Fruit fly (Drosophila melanogaster): Measurements from ENCODE around the gene CG46281.

Gene CG46281

DNA sequence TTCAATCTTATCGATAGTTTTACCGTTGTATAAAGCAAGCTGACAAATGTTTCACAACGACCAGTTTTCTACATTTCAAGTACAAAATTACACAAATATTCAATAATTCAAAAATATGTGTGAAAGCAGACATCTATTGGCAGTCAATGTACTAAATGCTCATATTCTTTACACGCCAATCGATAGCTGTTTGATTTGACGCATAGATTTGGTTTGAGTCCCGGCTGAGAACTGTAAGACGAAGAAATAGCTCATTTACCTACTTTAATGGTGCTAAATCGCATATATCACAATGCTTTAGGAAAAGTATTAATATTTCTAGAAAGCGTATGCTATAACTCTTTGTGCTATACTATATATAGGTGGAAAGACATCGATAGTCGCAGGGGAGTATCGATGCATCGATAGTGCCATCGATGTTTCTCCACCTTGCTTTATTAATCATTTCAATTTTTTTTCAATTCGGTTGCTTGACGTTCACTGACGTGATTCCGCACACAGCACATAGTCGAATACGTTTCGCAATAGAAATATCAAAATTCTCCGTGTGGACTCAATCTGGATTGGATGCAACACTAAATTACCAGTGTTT is 49.4 kb downstream of the CG46281 start, which contains the start of gene Paip2 (continued):
- TF ChIP-seq CG18262 (tag; optimal IDR thresholded peaks at IDR 0.05) (peak; percentile 2), lola (GFP tag; optimal IDR thresholded peaks at IDR 0.05) (peak in 1 of 3 experiments; percentile 32), dpn (GFP tag; optimal IDR thresholded peaks at IDR 0.05) (peak in 1 of 2 experiments; percentile 5), YL-1 (GFP tag; optimal IDR thresholded peaks at IDR 0.05) (peak; percentile 73), dmrt11E (tag; optimal IDR thresholded peaks at IDR 0.05) (peak; percentile 23), CG34224 (GFP tag; IDR thresholded peaks at IDR 0.05; ENCODE audit: partially characterized antibody) (peak; percentile 98), ab (GFP tag; optimal IDR thresholded peaks at IDR 0.05) (no peak), CG34376 (GFP tag; optimal IDR thresholded peaks at IDR 0.05) (peak; percentile 44), Hr51 (GFP tag; optimal IDR thresholded peaks at IDR 0.05) (peak in 1 of 2 experiments; percentile 1), Kr (GFP tag; optimal IDR thresholded peaks at IDR 0.05) (no peak), CG8478 (optimal IDR thresholded peaks at IDR 0.05) (peak; percentile 66), phol (tag; optimal IDR thresholded peaks at IDR 0.05) (peak; percentile 64), pzg (GFP tag; optimal IDR thresholded peaks at IDR 0.05) (peak; percentile 87), CG14860 (GFP tag; IDR thresholded peaks at IDR 0.05; ENCODE audit: partially characterized antibody) (peak; percentile 99), trem (tag; optimal IDR thresholded peaks at IDR 0.05) (peak; percentile 75), crol (GFP tag; IDR thresholded peaks at IDR 0.05) (no peak), chinmo (GFP tag; IDR thresholded peaks at IDR 0.05; ENCODE audit: partially characterized antibody) (peak; percentile 99), CG42726 (GFP tag; IDR thresholded peaks at IDR 0.05; ENCODE audit: partially characterized antibody) (peak; percentile 83), CG6689 (GFP tag; IDR thresholded peaks at IDR 0.05) (no peak), Chrac-16 (GFP tag; optimal IDR thresholded peaks at IDR 0.05) (no peak), grau (tag; optimal IDR thresholded peaks at IDR 0.05) (peak; percentile 15), p53 (GFP tag; optimal IDR thresholded peaks at IDR 0.05) (no peak), Spps (tag; optimal IDR thresholded peaks at IDR 0.05) (no peak), Side (GFP tag; optimal IDR thresholded peaks at IDR 0.05) (no peak), Lim3 (GFP tag; IDR thresholded peaks at IDR 0.05) (no peak), CG32772 (GFP tag; IDR thresholded peaks at IDR 0.05) (peak; percentile 58), CG3163 (GFP tag; optimal IDR thresholded peaks at IDR 0.05) (peak; percentile 11), Opbp (GFP tag; IDR thresholded peaks at IDR 0.05; ENCODE audit: partially characterized antibody) (peak; percentile 96), CG12299 (tag; optimal IDR thresholded peaks at IDR 0.05) (peak; percentile 5), CG12104 (GFP tag; optimal IDR thresholded peaks at IDR 0.05) (peak; percentile 34), tna (GFP tag; IDR thresholded peaks at IDR 0.05; ENCODE audit: partially characterized antibody) (peak; percentile 97), CG2116 (GFP tag; optimal IDR thresholded peaks at IDR 0.05) (peak; percentile 90), H2.0 (GFP tag; IDR thresholded peaks at IDR 0.05) (no peak), D19A (tag; optimal IDR thresholded peaks at IDR 0.05) (peak; percentile 23), chm (GFP tag; IDR thresholded peaks at IDR 0.05) (peak; percentile 46; the same call in 1 of the 2 replicates), row (GFP tag; IDR thresholded peaks at IDR 0.05) (0 out of 3 replicates have a peak, but pooled peaks have one; percentile 21), CTCF (GFP tag; optimal IDR thresholded peaks at IDR 0.05) (peak; percentile 91), ranshi (GFP tag; IDR thresholded peaks at IDR 0.05) (no peak), Myb (GFP tag; optimal IDR thresholded peaks at IDR 0.05) (peak; percentile 63), E2f1 (GFP tag; IDR thresholded peaks at IDR 0.05) (no peak), CG14710 (tag; optimal IDR thresholded peaks at IDR 0.05) (peak; percentile 80), CoRest (tag; optimal IDR thresholded peaks at IDR 0.05) (peak; percentile 67), HmgD (GFP tag; optimal IDR thresholded peaks at IDR 0.05) (peak; percentile 65), Atf6 (GFP tag; IDR thresholded peaks at IDR 0.05) (no peak), CG2129 (GFP tag; IDR thresholded peaks at IDR 0.05; ENCODE audit: partially characterized antibody) (peak; percentile 97), zen (tag; optimal IDR thresholded peaks at IDR 0.05) (peak; percentile 55), oc (tag; optimal IDR thresholded peaks at IDR 0.05) (no peak), CG4854 (GFP tag; optimal IDR thresholded peaks at IDR 0.05) (no peak), sr (GFP tag; IDR thresholded peaks at IDR 0.05) (no peak), sqz (GFP tag; optimal IDR thresholded peaks at IDR 0.05) (peak; percentile 81)

Data from whole organism, embryonic.